Worm (Caenorhabditis elegans) whole organism, midembryonic: ENCODE data around the gene T06A1.1.

ENCODE experiments used
- T22C8.4 ChIP-seq: fragments of 200-800 bp; sonication (Bioruptor generic); IDR thresholded peaks from 2 replicates; pipeline ENCODE4 v1.3.6; 2022; ENCODE audit warnings: missing genetic modification characterization, missing compliant biosample characterization
- cog-1 ChIP-seq: sonication (generic microtip); optimal IDR thresholded peaks from 2 replicates; lab custom pipeline; 2016; ENCODE audit warnings: missing genetic modification characterization, missing compliant biosample characterization
- flt-1 ChIP-seq: fragments of 200-800 bp; sonication (Bioruptor generic); IDR thresholded peaks from 2 replicates; pipeline ENCODE4 v1.3.6; 2022; ENCODE audit warnings: missing genetic modification characterization, missing compliant biosample characterization
- klf-2 ChIP-seq: fragments of 200-800 bp; sonication (Bioruptor generic); conservative IDR thresholded peaks from 2 replicates; pipeline ENCODE4 v1.3.6; 2022; ENCODE audit warnings: missing genetic modification reagents, missing genetic modification characterization, missing compliant biosample characterization
- med-1 ChIP-seq: sonication (generic microtip); optimal IDR thresholded peaks from 2 replicates; lab custom pipeline; 2017; ENCODE audit warnings: missing genetic modification characterization, mild to moderate bottlenecking, missing compliant biosample characterization, antibody characterized with exemption, missing genetic modification reagents; ENCODE audit not compliant: insufficient read depth
- ref-1 ChIP-seq: fragments of 200-800 bp; sonication (Bioruptor generic); conservative IDR thresholded peaks from 2 replicates; pipeline ENCODE4 v1.3.6; 2022; ENCODE audit warnings: missing genetic modification reagents, missing genetic modification characterization, missing compliant biosample characterization
- tab-1 ChIP-seq: fragments of 200-800 bp; sonication (Bioruptor generic); IDR thresholded peaks from 2 replicates; pipeline ENCODE4 v1.3.6; 2022; ENCODE audit warnings: missing genetic modification characterization, missing compliant biosample characterization
- ztf-23 ChIP-seq: fragments of 200-800 bp; sonication (Bioruptor generic); IDR thresholded peaks from 2 replicates; pipeline ENCODE4 v1.3.6; 2022; ENCODE audit warnings: missing genetic modification reagents, missing genetic modification characterization, missing compliant biosample characterization
- ztf-29 ChIP-seq: fragments of 200-800 bp; sonication (Bioruptor generic); IDR thresholded peaks from 2 replicates; pipeline ENCODE4 v1.3.6; 2022; ENCODE audit warnings: missing genetic modification reagents, missing genetic modification characterization, missing compliant biosample characterization

Gene T06A1.1

ce11 chrV:1955246-1955645, 29.9 kb upstream of the T06A1.1 start:
- TF ChIP-seq cog-1 (tag; lab: Kevin White, UChicago), result no peak
- TF ChIP-seq T22C8.4 (GFP tag; lab: Robert Waterston, UW), result no peak

DNA sequence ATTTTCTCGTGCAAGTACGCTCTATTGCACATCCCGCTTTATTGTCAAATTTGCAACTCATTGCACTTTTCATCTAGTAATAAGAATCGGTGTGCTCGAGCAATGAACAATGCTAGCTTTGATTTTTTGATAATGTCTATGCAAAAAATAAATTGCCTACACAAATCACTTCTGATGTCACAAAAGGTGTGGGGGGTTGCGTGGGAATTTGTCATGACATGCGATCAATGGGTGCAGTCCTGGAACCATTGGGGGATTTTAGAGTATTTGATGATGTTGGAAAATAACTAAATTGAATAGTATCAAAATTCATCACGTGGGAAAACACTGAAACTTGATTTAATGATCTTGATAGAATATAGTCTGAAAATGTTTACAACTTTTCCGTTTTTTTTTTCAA, 20.5 kb upstream of the T06A1.1 start:
- no peak for TF ChIP-seq klf-2 (GFP tag; lab: Robert Waterston, UW)
- no peak for TF ChIP-seq cog-1 (tag; lab: Kevin White, UChicago)
- no peak for TF ChIP-seq ztf-29 (GFP tag; lab: Robert Waterston, UW)
- TF ChIP-seq ztf-23, result no peak
- no peak for TF ChIP-seq flt-1 (GFP tag; lab: Robert Waterston, UW)
- TF ChIP-seq T22C8.4 (GFP tag; lab: Robert Waterston, UW), result no peak
- TF ChIP-seq ref-1 (GFP tag; lab: Robert Waterston, UW), result no peak

DNA sequence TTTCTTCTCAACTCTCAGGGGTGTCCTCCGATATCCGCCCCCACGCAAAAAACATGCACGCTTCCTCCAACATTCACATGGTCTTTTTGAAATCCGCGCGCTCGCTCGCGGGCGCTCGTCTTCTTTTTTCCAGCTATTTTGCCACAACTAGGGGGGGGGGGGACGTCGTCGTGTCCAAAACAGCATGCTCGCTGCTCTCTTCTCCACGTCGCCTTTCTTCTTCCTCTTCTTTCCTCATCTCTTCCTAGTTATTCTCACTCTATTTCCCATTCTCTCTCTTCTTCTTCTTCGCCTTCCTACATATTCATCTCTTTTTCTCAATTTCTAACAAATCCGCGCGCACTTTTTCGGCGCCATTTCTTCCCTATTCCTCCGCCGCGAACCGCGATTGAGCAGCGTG, 18.1 kb upstream of the T06A1.1 start:
- TF ChIP-seq klf-2 (GFP tag; lab: Robert Waterston, UW) (no peak), flt-1 (GFP tag; lab: Robert Waterston, UW) (no peak), ztf-29 (GFP tag; lab: Robert Waterston, UW) (no peak), T22C8.4 (GFP tag; lab: Robert Waterston, UW) (no peak), med-1 (GFP tag; lab: Kevin White, UChicago) (no peak), ref-1 (GFP tag; lab: Robert Waterston, UW) (no peak), ztf-23 (no peak), cog-1 (tag; lab: Kevin White, UChicago) (no peak), tab-1 (GFP tag; lab: Robert Waterston, UW) (no peak)

DNA sequence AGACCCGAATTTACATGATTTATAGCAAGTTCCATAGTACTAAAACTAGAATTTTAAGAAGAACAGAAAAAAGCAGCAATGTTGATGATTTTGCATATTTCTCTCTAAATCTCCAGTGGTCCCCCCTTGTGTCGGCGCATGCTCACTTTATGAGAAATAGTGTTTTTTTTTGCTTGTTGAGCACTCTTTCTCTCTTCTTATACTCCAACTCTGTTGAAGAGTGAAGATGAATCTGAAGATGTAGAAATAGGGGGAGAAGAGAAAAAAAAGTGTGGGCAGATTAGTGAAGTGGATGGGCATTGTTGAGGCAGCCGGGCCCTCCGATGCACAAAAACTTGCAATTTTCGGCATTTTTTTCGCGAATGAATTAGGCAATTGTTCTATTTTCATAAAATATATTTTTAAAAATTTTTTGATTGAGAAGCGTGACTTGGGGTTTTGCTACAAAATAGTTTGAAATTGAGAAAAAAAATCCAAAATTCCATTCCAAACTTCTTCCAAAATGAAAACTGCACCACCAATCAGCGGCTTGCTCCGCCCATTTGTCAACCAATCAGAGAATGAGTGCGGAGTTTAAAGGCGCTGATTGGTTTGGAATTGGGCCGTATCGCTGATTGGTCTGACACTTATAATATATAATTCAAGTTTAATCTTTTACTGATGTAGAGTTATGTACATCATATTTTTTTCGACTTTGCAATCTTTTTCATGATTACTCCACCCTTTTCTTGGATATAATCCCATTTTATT, 15.3 kb upstream of the T06A1.1 start:
- no peak for TF ChIP-seq T22C8.4 (GFP tag; lab: Robert Waterston, UW)
- TF ChIP-seq flt-1 (GFP tag; lab: Robert Waterston, UW), result no peak
- no peak for TF ChIP-seq klf-2 (GFP tag; lab: Robert Waterston, UW)
- no peak for TF ChIP-seq ref-1 (GFP tag; lab: Robert Waterston, UW)
- no peak for TF ChIP-seq med-1 (GFP tag; lab: Kevin White, UChicago)
- TF ChIP-seq ztf-23, result no peak
- no peak for TF ChIP-seq cog-1 (tag; lab: Kevin White, UChicago)
- TF ChIP-seq ztf-29 (GFP tag; lab: Robert Waterston, UW), result no peak
- no peak for TF ChIP-seq tab-1 (GFP tag; lab: Robert Waterston, UW)

DNA sequence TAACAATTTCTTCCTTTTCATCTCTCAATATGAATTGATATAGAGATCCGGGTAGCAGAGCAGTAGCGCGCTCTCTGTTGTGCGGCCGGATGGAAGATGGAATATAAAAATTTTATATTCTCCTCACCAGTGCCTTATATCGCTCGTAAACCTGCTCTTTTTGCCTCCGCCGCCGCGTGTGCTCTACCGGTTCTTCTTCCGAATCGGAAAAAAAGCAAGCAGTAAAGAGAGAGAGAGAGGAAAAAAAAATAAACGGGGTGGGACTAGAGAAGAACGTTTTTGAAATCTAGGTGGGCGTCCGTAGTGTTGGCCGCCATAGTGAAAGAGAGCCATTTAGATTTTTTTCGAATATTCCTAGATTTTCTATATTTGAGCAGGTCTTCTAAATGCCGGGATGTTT, 12.6 kb upstream of the T06A1.1 start, which contains the start of gene glb-25:
Gene glb-25, plus strand, starts transcription at position 301 of the 400 bp plus-strand sequence.
- TF ChIP-seq flt-1 (GFP tag; lab: Robert Waterston, UW), result no peak
- TF ChIP-seq med-1 (GFP tag; lab: Kevin White, UChicago), result no peak
- no peak for TF ChIP-seq T22C8.4 (GFP tag; lab: Robert Waterston, UW)
- TF ChIP-seq ref-1 (GFP tag; lab: Robert Waterston, UW), result no peak
- no peak for TF ChIP-seq cog-1 (tag; lab: Kevin White, UChicago)
- no peak for TF ChIP-seq tab-1 (GFP tag; lab: Robert Waterston, UW)
- no peak for TF ChIP-seq ztf-23
- TF ChIP-seq ztf-29 (GFP tag; lab: Robert Waterston, UW), result no peak

- TF ChIP-seq klf-2 (GFP tag; lab: Robert Waterston, UW) (no peak), flt-1 (GFP tag; lab: Robert Waterston, UW) (no peak)
Observed at ce11 chrV:1935494-1935893, 10.1 kb upstream of the T06A1.1 start.

DNA sequence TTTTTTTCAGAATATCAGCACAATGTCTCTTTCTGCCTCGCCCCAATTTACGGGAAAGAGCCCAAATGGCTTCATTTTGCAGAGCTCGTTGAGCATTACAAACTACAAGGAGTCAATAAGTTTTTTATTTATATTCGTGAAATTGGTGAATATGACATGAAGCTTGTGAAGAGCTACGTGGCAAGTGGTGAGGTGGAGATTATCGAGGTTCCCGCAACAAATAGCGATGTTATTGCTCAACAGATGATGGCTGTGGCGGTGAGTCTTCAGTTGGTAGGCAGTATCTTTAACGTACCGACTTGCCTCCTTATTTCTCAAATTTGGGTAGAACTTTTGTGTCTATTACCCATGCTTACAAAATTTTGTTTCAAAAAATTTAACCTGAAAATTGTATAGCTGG, 3.1 kb upstream of the T06A1.1 start:
- TF ChIP-seq ztf-29 (GFP tag; lab: Robert Waterston, UW) (no peak), cog-1 (tag; lab: Kevin White, UChicago) (no peak), ref-1 (GFP tag; lab: Robert Waterston, UW) (no peak), med-1 (GFP tag; lab: Kevin White, UChicago) (no peak), ztf-23 (no peak), flt-1 (GFP tag; lab: Robert Waterston, UW) (no peak), T22C8.4 (GFP tag; lab: Robert Waterston, UW) (no peak), klf-2 (GFP tag; lab: Robert Waterston, UW) (no peak), tab-1 (GFP tag; lab: Robert Waterston, UW) (no peak)

DNA sequence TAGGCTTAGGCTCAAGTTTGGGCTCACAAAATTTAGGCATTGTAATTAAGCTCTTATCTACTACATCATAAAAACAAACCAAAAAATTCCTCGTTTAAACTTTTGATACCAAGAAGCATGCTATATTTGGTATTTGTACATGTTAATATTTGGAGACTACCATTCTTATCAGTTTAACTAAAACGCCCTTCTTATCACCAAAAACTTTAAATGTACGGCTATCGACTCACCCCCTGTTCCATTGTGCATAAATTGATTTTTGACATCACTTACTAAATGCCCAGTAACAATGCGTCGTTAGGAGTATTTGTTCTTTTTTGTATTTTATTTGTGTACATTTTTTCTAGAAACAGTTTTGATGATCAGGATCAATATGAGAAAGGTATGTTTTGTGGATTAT, 1.6 kb upstream of the T06A1.1 start, which contains the start of gene T06A1.5:
Gene T06A1.5, plus strand, starts transcription at position 209 of the 400 bp plus-strand sequence.
- TF ChIP-seq T22C8.4 (GFP tag; lab: Robert Waterston, UW), result no peak
- TF ChIP-seq ref-1 (GFP tag; lab: Robert Waterston, UW), result no peak
- no peak for TF ChIP-seq ztf-23
- no peak for TF ChIP-seq med-1 (GFP tag; lab: Kevin White, UChicago)
- TF ChIP-seq ztf-29 (GFP tag; lab: Robert Waterston, UW), result no peak
- no peak for TF ChIP-seq cog-1 (tag; lab: Kevin White, UChicago)
- TF ChIP-seq flt-1 (GFP tag; lab: Robert Waterston, UW), result no peak
- no peak for TF ChIP-seq tab-1 (GFP tag; lab: Robert Waterston, UW)
- TF ChIP-seq klf-2 (GFP tag; lab: Robert Waterston, UW), result no peak

DNA sequence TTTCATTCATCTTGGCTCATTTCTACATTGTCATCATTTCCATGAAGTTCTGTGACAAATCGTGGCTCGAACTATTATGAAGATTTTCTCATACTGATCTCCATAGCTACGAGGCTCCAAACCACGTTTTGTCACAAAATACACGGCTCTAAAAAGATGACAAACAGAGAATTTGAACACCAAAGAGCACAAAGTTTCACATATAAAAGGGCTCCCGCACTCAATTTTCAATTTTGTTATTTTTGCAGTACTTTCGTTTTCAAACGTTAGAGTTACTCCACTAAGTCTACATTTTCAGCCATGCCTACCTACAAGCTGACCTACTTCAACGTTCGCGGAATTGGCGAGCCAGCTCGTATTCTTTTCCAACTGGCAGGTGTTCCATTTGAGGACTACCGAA, 4.1 kb downstream of the T06A1.1 start, which contains the start of gene gst-37:
Gene gst-37, plus strand, starts transcription at position 301 of the 400 bp plus-strand sequence.
- TF ChIP-seq T22C8.4 (GFP tag; lab: Robert Waterston, UW) (no peak), flt-1 (GFP tag; lab: Robert Waterston, UW) (no peak), ztf-29 (GFP tag; lab: Robert Waterston, UW) (no peak), tab-1 (GFP tag; lab: Robert Waterston, UW) (no peak)
